Worm (Caenorhabditis elegans) whole organism, late embryonic: ENCODE data around the gene C16C8.20.

Experiments used
- ama-1 ChIP-seq: fragments of 150-350 bp; optimal IDR thresholded peaks from 2 replicates; lab custom pipeline; 2014
- ceh-18 ChIP-seq: sonication (generic microtip); optimal IDR thresholded peaks from 2 replicates; lab custom pipeline; 2016; ENCODE audit warnings: missing genetic modification characterization, missing compliant biosample characterization
- ceh-9 ChIP-seq: sonication (generic microtip); optimal IDR thresholded peaks from 2 replicates; lab custom pipeline; 2016; ENCODE audit warnings: mild to moderate bottlenecking, missing genetic modification characterization, inconsistent platforms, missing compliant biosample characterization
- dmd-4 ChIP-seq: sonication (generic microtip); optimal IDR thresholded peaks from 2 replicates; lab custom pipeline; 2016; ENCODE audit warnings: borderline replicate concordance, missing genetic modification characterization, missing compliant biosample characterization
- ets-4 ChIP-seq: sonication (generic microtip); optimal IDR thresholded peaks from 2 replicates; lab custom pipeline; 2016; ENCODE audit warnings: missing genetic modification characterization, missing compliant biosample characterization
- hlh-30 ChIP-seq: sonication (generic microtip); optimal IDR thresholded peaks from 2 replicates; lab custom pipeline; 2017; ENCODE audit warnings: antibody characterized with exemption, missing genetic modification characterization, missing compliant biosample characterization; ENCODE audit not compliant: insufficient read depth
- nfya-1 ChIP-seq: sonication (generic microtip); optimal IDR thresholded peaks from 2 replicates; lab custom pipeline; 2017; ENCODE audit warnings: missing genetic modification characterization, mild to moderate bottlenecking, missing compliant biosample characterization, antibody characterized with exemption, moderate library complexity
- nhr-11 ChIP-seq: fragments of 150-350 bp; optimal IDR thresholded peaks from 2 replicates; lab custom pipeline; 2014; ENCODE audit warnings: missing biosample characterization, missing genetic modification characterization
- pha-4 ChIP-seq: fragments of 150-350 bp; optimal IDR thresholded peaks from 2 replicates; lab custom pipeline; 2018; ENCODE audit warnings: missing biosample characterization, missing genetic modification reagents, missing genetic modification characterization
- syd-9 ChIP-seq: sonication (generic microtip); optimal IDR thresholded peaks from 2 replicates; lab custom pipeline; 2016; ENCODE audit warnings: mild to moderate bottlenecking, missing genetic modification characterization, moderate library complexity, missing compliant biosample characterization

- TF ChIP-seq ama-1 (lab: Kevin White, UChicago) (no peak), nhr-11 (no peak), ets-4 (no peak), syd-9 (tag; lab: Kevin White, UChicago) (no peak), dmd-4 (tag; lab: Kevin White, UChicago) (no peak), hlh-30 (no peak), ceh-9 (tag; lab: Kevin White, UChicago) (no peak), pha-4 (tag; lab: Kevin White, UChicago) (no peak), nfya-1 (no peak), ceh-18 (no peak)
These were observed 9.4 kb upstream of the C16C8.20 start for ce11 chrII:3437393-3437792.
